Worm (Caenorhabditis elegans) whole organism, L1 larva: ENCODE results near the gene ZK550.6.

Experiments used
- C16A3.4 ChIP-seq: fragments of 150-350 bp; optimal IDR thresholded peaks from 2 replicates; lab custom pipeline; 2014; ENCODE audit warnings: missing biosample characterization, missing genetic modification characterization
- aha-1 ChIP-seq: fragments of 150-350 bp; optimal IDR thresholded peaks from 2 replicates; lab custom pipeline; 2014; ENCODE audit warnings: missing biosample characterization, missing genetic modification characterization
- alr-1 ChIP-seq: fragments of 200-800 bp; sonication (Bioruptor generic); optimal IDR thresholded peaks from 2 replicates; lab custom pipeline; 2018; ENCODE audit warnings: borderline replicate concordance, mild to moderate bottlenecking, missing genetic modification characterization, missing compliant biosample characterization
- ceh-8 ChIP-seq: fragments of 200-800 bp; sonication (Bioruptor generic); optimal IDR thresholded peaks from 2 replicates; lab custom pipeline; 2018; ENCODE audit warnings: mild to moderate bottlenecking, missing genetic modification characterization, moderate library complexity, missing compliant biosample characterization
- ces-1 ChIP-seq: fragments of 150-350 bp; optimal IDR thresholded peaks from 2 replicates; lab custom pipeline; 2014; ENCODE audit warnings: missing biosample characterization, missing genetic modification reagents, missing genetic modification characterization
- efl-1 ChIP-seq, 4 experiments: fragments of 150-350 bp; optimal IDR thresholded peaks in 3 of 4; peaks in 1 of 4; 1 replicate in 1 of 4; 2 replicates in 3 of 4; lab custom pipeline; 2014; ENCODE audit warnings: missing biosample characterization in 2 of 4, missing genetic modification characterization in 2 of 4, missing genetic modification reagents in 2 of 4
- efl-3 ChIP-seq: fragments of 200-800 bp; sonication (Bioruptor generic); optimal IDR thresholded peaks from 2 replicates; lab custom pipeline; 2018; ENCODE audit warnings: mild to moderate bottlenecking, missing genetic modification characterization, missing compliant biosample characterization
- elt-2 ChIP-seq: sonication (generic microtip); optimal IDR thresholded peaks from 2 replicates; lab custom pipeline; 2016; ENCODE audit warnings: missing genetic modification characterization, mild to moderate bottlenecking, inconsistent platforms, missing compliant biosample characterization, missing genetic modification reagents
- fkh-10 ChIP-seq: sonication (generic microtip); optimal IDR thresholded peaks from 2 replicates; lab custom pipeline; 2017; ENCODE audit warnings: missing biosample characterization, missing genetic modification reagents, missing genetic modification characterization
- grh-1 ChIP-seq: fragments of 200-800 bp; sonication (Bioruptor generic); IDR thresholded peaks from 2 replicates; pipeline ENCODE4 v1.3.6; 2022; ENCODE audit warnings: missing genetic modification reagents, missing genetic modification characterization, missing compliant biosample characterization
- jun-1 ChIP-seq: fragments of 150-350 bp; optimal IDR thresholded peaks from 2 replicates; lab custom pipeline; 2014; ENCODE audit warnings: missing biosample characterization, missing genetic modification reagents, missing genetic modification characterization
- lin-14 ChIP-seq: fragments of 200-800 bp; sonication (Bioruptor generic); optimal IDR thresholded peaks from 2 replicates; lab custom pipeline; 2018; ENCODE audit warnings: mild to moderate bottlenecking, missing genetic modification characterization, moderate library complexity, missing compliant biosample characterization
- lin-15B ChIP-seq: fragments of 150-350 bp; sonication (generic microtip); optimal IDR thresholded peaks from 3 replicates; lab custom pipeline; 2014; ENCODE audit warnings: missing biosample characterization, missing genetic modification characterization
- lin-35 ChIP-seq, 2 experiments: fragments of 150-350 bp; optimal IDR thresholded peaks; 2 replicates each; lab custom pipeline; 2014; ENCODE audit warnings: missing biosample characterization in 2 of 2, missing genetic modification characterization in 2 of 2, missing genetic modification reagents in 2 of 2
- mab-9 ChIP-seq: fragments of 200-800 bp; sonication (Bioruptor generic); IDR thresholded peaks from 2 replicates; pipeline ENCODE4 v1.3.6; 2022; ENCODE audit warnings: missing genetic modification reagents, missing genetic modification characterization, missing compliant biosample characterization
- mdl-1 ChIP-seq, 2 experiments: fragments of 150-350 bp; optimal IDR thresholded peaks; 2 replicates each; lab custom pipeline; 2014 to 2017; ENCODE audit warnings: missing biosample characterization in 2 of 2, missing genetic modification characterization in 2 of 2, inconsistent platforms in 1 of 2
- nhr-11 ChIP-seq: fragments of 150-350 bp; optimal IDR thresholded peaks from 2 replicates; lab custom pipeline; 2014; ENCODE audit warnings: missing biosample characterization, missing genetic modification characterization
- nhr-19 ChIP-seq: fragments of 200-800 bp; sonication (Bioruptor generic); conservative IDR thresholded peaks from 2 replicates; pipeline ENCODE4 v1.3.6; 2022; ENCODE audit warnings: missing genetic modification characterization, missing compliant biosample characterization
- nhr-20 ChIP-seq: sonication (generic microtip); optimal IDR thresholded peaks from 2 replicates; lab custom pipeline; 2016; ENCODE audit warnings: mild to moderate bottlenecking, missing genetic modification characterization, missing compliant biosample characterization
- nhr-237 ChIP-seq: fragments of 150-350 bp; optimal IDR thresholded peaks from 2 replicates; lab custom pipeline; 2014; ENCODE audit warnings: missing biosample characterization, missing genetic modification characterization
- nhr-47 ChIP-seq: sonication (generic microtip); optimal IDR thresholded peaks from 2 replicates; lab custom pipeline; 2016; ENCODE audit warnings: mild to moderate bottlenecking, missing genetic modification characterization, moderate library complexity, missing compliant biosample characterization
- nhr-76 ChIP-seq: sonication (generic microtip); optimal IDR thresholded peaks from 2 replicates; lab custom pipeline; 2017; ENCODE audit warnings: missing biosample characterization, missing genetic modification characterization
- nhr-77 ChIP-seq: fragments of 150-350 bp; optimal IDR thresholded peaks from 2 replicates; lab custom pipeline; 2014; ENCODE audit warnings: missing biosample characterization, missing genetic modification characterization
- nhr-85 ChIP-seq: sonication (generic microtip); peaks from one replicate; lab custom pipeline; 2016; ENCODE audit warnings: missing genetic modification characterization, inconsistent platforms, missing compliant biosample characterization
- nhr-90 ChIP-seq: sonication (generic microtip); optimal IDR thresholded peaks from 2 replicates; lab custom pipeline; 2016; ENCODE audit warnings: mild to moderate bottlenecking, missing genetic modification characterization, missing compliant biosample characterization; ENCODE audit not compliant: poor library complexity
- pax-3 ChIP-seq: fragments of 200-800 bp; sonication (Bioruptor generic); optimal IDR thresholded peaks from 2 replicates; lab custom pipeline; 2018; ENCODE audit warnings: mild to moderate bottlenecking, missing genetic modification characterization, moderate library complexity, missing compliant biosample characterization
- pqm-1 ChIP-seq: sonication (generic microtip); optimal IDR thresholded peaks from 3 replicates; lab custom pipeline; 2017; ENCODE audit warnings: missing biosample characterization, missing genetic modification characterization
- sup-37 ChIP-seq: fragments of 200-800 bp; sonication (Bioruptor generic); optimal IDR thresholded peaks from 2 replicates; lab custom pipeline; 2018; ENCODE audit warnings: mild to moderate bottlenecking, missing genetic modification characterization, missing compliant biosample characterization
- swsn-7 ChIP-seq: sonication (generic microtip); optimal IDR thresholded peaks from 2 replicates; lab custom pipeline; 2016; ENCODE audit warnings: missing genetic modification characterization, missing compliant biosample characterization
- tbx-2 ChIP-seq: sonication (generic microtip); optimal IDR thresholded peaks from 2 replicates; lab custom pipeline; 2016; ENCODE audit warnings: missing genetic modification characterization, missing compliant biosample characterization
- unc-30 ChIP-seq: sonication (generic microtip); optimal IDR thresholded peaks from 2 replicates; lab custom pipeline; 2017; ENCODE audit warnings: missing biosample characterization, missing genetic modification characterization
- unc-62 ChIP-seq: fragments of 150-350 bp; optimal IDR thresholded peaks from 2 replicates; lab custom pipeline; 2014; ENCODE audit warnings: missing biosample characterization, missing genetic modification reagents, missing genetic modification characterization
- unc-98 ChIP-seq: fragments of 200-800 bp; sonication (Bioruptor generic); IDR thresholded peaks from 2 replicates; pipeline ENCODE4 v1.3.6; 2022; ENCODE audit warnings: missing genetic modification characterization, missing compliant biosample characterization
- xbp-1 ChIP-seq: sonication (generic microtip); optimal IDR thresholded peaks from 2 replicates; lab custom pipeline; 2016; ENCODE audit warnings: missing genetic modification characterization, missing compliant biosample characterization
- zag-1 ChIP-seq: fragments of 150-350 bp; optimal IDR thresholded peaks from 2 replicates; lab custom pipeline; 2014; ENCODE audit warnings: missing biosample characterization, missing genetic modification characterization

The ZK550.6 gene

DNA sequence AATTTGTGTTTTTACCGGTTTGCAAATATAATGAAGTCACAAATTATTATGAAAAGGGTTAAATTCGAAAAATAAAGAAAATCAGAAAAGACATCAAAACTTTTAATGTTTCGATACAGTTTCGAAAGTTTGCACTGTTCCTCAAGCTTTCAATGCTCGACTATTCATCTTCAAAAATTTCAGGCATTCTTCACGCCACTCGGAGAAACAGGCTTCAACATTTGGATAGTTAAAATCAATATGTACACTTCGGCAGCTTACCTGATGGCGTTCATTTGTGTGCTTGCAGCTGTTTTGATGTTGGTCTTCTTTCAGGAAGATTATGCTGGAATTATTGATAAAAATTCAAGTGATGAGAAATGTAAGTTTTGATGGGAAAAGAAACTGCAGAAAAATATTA lies 15.1 kb downstream of the ZK550.6 start:
- peak; percentile 46 for TF ChIP-seq nhr-85 (tag; lab: Kevin White, UChicago)
- TF ChIP-seq efl-1 (optimal IDR thresholded peaks at IDR 0.05; lab: Kevin White, UChicago), result no peak
- TF ChIP-seq efl-1 (GFP tag; optimal IDR thresholded peaks at IDR 0.05 in 1 of 2; lab: Kevin White, UChicago), result peak in 1 of 2 experiments; percentile 73
- no peak for TF ChIP-seq nhr-47 (tag; lab: Kevin White, UChicago)
- no peak for TF ChIP-seq zag-1 (tag; lab: Kevin White, UChicago)
- no peak for TF ChIP-seq tbx-2 (tag; lab: Kevin White, UChicago)

DNA sequence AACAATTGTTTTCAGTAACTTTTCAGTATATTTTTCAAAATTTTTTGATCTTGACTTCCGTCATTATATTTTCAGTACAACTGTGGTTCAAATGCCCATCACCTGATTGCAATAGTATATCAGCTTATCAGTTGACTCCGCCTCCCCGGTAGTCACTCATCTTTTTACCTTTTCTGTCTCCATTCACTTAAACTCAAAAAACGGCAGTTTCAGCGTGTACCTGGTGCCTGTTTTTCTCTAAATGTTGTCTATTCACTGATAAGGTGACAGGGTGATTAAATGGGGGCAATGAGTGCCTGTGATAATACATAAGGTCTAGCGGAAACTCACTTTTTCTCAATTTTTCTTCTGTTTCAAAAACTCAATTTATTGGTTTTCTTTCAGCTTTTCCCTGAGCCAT lies 17.1 kb downstream of the ZK550.6 start, which contains the start of gene ZK550.2:
Gene ZK550.2 (plus strand): TSS at position 385 of the 400 bp plus-strand sequence.
- peak; percentile 95 for TF ChIP-seq pqm-1 (tag; lab: Kevin White, UChicago)
- peak; percentile 21 for TF ChIP-seq nhr-90
- no peak for TF ChIP-seq alr-1
- no peak for TF ChIP-seq C16A3.4 (tag; lab: Kevin White, UChicago)
- peak in 1 of 2 experiments; percentile 67 for TF ChIP-seq lin-35 (GFP tag; optimal IDR thresholded peaks at IDR 0.05; lab: Kevin White, UChicago)
- TF ChIP-seq ceh-8, result no peak
- TF ChIP-seq pax-3, result no peak
- TF ChIP-seq swsn-7, result no peak
- no peak for TF ChIP-seq nhr-19 (GFP tag; lab: Robert Waterston, UW)
- peak; percentile 99 for TF ChIP-seq elt-2 (tag; lab: Kevin White, UChicago)
- no peak for TF ChIP-seq sup-37 (GFP tag; lab: Kevin White, UChicago)
- TF ChIP-seq nhr-20 (tag; lab: Kevin White, UChicago), result peak; percentile 37
- TF ChIP-seq jun-1 (tag; lab: Kevin White, UChicago), result peak; percentile 62
- TF ChIP-seq xbp-1 (tag; lab: Kevin White, UChicago), result no peak
- TF ChIP-seq nhr-237 (tag; lab: Kevin White, UChicago), result no peak
- no peak for TF ChIP-seq lin-15B (tag; lab: Kevin White, UChicago)
- TF ChIP-seq efl-3 (GFP tag; lab: Kevin White, UChicago), result no peak
- no peak for TF ChIP-seq nhr-77 (tag; lab: Kevin White, UChicago)
- TF ChIP-seq aha-1 (tag; lab: Kevin White, UChicago), result no peak
- no peak for TF ChIP-seq nhr-76
- no peak for TF ChIP-seq unc-62 (GFP tag; lab: Kevin White, UChicago)

DNA sequence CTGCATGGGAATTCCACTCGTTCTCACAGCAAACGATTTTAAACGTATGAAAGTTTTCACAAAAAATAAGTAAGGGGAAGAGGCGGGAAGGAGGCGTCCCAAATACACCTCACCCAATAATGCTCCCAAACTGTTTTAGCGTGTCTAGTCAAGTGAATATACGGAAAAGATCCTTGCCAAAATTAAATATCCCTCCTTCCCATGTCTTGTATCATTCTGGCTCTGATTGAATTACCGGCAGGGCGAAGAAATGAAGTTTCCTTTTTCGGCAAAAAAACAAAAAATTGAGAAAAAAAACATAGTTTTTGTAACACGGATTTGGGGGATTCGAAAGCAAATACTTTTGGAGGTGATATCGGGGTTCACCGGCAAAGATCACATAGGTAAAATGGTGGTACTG lies 23.3 kb downstream of the ZK550.6 start:
- TF ChIP-seq fkh-10 (GFP tag; lab: Kevin White, UChicago), result peak; percentile 90
- TF ChIP-seq mdl-1 (tag; optimal IDR thresholded peaks at IDR 0.05; lab: Kevin White, UChicago), result no peak

DNA sequence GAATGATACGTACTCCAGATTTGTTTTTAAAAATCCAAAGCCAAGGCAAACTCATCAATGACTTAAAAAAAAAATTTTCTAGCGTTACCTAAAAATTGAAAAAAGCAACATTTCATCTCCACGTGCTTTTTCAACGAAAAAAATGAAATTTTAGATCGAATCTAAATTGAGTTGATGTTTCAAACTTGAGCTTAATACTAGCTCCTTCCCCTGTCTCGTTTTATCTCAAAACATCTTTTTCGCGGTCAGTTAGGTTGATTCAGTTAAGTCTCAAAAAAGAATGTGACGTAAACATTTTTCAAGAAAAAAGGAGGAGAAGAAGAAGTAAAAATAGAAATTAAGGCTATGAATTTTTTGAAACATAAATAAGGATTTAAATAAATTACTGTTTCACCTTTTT lies 25.3 kb downstream of the ZK550.6 start:
- peak; percentile 83 for TF ChIP-seq fkh-10 (GFP tag; lab: Kevin White, UChicago)
- no peak for TF ChIP-seq nhr-11 (tag; lab: Kevin White, UChicago)
- peak; percentile 45 for TF ChIP-seq lin-14 (GFP tag; lab: Kevin White, UChicago)
- TF ChIP-seq, all 84 proteins: peak for 2

DNA sequence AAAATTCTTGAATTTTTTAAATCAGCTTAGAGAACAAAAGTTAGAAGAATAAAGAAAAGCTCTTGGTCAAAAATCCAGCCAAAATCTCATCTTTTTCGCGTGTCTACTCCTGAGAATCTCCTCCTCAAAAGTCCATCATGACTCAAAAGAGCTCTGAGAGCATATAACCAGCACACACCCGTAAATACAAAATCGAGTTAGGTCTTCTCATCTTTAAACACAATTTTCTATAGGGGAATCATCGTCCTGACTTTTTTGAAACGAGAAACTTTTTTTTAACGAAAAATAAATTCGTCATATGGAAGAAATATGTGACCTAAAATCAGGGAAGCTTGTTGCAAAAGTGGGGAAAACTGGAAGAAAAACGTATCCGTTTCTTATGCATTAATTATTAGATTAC lies 28.8 kb downstream of the ZK550.6 start:
- TF ChIP-seq unc-98 (GFP tag; lab: Robert Waterston, UW) (no peak), lin-14 (GFP tag; lab: Kevin White, UChicago) (peak; percentile 57), mab-9 (GFP tag; lab: Robert Waterston, UW) (no peak), grh-1 (GFP tag; lab: Robert Waterston, UW) (no peak), unc-30 (tag; lab: Kevin White, UChicago) (no peak), xbp-1 (tag; lab: Kevin White, UChicago) (no peak), fkh-10 (GFP tag; lab: Kevin White, UChicago) (peak; percentile 79), efl-1 (optimal IDR thresholded peaks at IDR 0.05; lab: Kevin White, UChicago) (no peak), efl-1 (GFP tag; optimal IDR thresholded peaks at IDR 0.05 in 1 of 2; lab: Kevin White, UChicago) (peak in 1 of 2 experiments; percentile 6), ces-1 (GFP tag; lab: Kevin White, UChicago) (peak; percentile 30)
